Fruit fly (Drosophila melanogaster) whole organism, pupa: ENCODE results near the gene CG13398.

Experiments used
- CG10348 ChIP-seq: fragments of 200-800 bp; sonication (Bioruptor generic); IDR thresholded peaks from 2 replicates; pipeline ENCODE4 v1.3.6; 2022; ENCODE audit warnings: missing biosample characterization, missing genetic modification characterization
- CG12605 ChIP-seq: fragments of 200-800 bp; sonication (Bioruptor generic); IDR thresholded peaks from 2 replicates; pipeline ENCODE4 v1.3.6; 2022; ENCODE audit warnings: missing biosample characterization, missing genetic modification characterization
- CG13204 ChIP-seq: fragments of 200-800 bp; sonication (Bioruptor generic); optimal IDR thresholded peaks from 2 replicates; lab custom pipeline; 2018; ENCODE audit warnings: missing biosample characterization, mild to moderate bottlenecking, missing genetic modification characterization, moderate library complexity
- CG14655 ChIP-seq: fragments of 200-800 bp; sonication (Bioruptor generic); optimal IDR thresholded peaks from 3 replicates; lab custom pipeline; 2017; ENCODE audit warnings: mild to moderate bottlenecking, missing biosample characterization, missing genetic modification reagents, missing genetic modification characterization
- CG15710 ChIP-seq: fragments of 200-800 bp; sonication (Bioruptor generic); optimal IDR thresholded peaks from 2 replicates; lab custom pipeline; 2018; ENCODE audit warnings: missing biosample characterization, mild to moderate bottlenecking, missing genetic modification characterization, moderate library complexity
- CG17806 ChIP-seq: fragments of 200-800 bp; sonication (Bioruptor generic); optimal IDR thresholded peaks from 2 replicates; lab custom pipeline; 2018; ENCODE audit warnings: missing biosample characterization, mild to moderate bottlenecking, missing genetic modification characterization, moderate library complexity
- CG32121 ChIP-seq: fragments of 200-800 bp; sonication (Bioruptor generic); IDR thresholded peaks from 2 replicates; pipeline ENCODE4 v1.3.6; 2022; ENCODE audit warnings: missing biosample characterization, missing genetic modification characterization
- CG34367 ChIP-seq: fragments of 200-800 bp; sonication (Bioruptor generic); optimal IDR thresholded peaks from 2 replicates; lab custom pipeline; 2018; ENCODE audit warnings: missing biosample characterization, mild to moderate bottlenecking, missing genetic modification characterization
- CG4496 ChIP-seq: fragments of 200-800 bp; sonication (Bioruptor generic); IDR thresholded peaks from 3 replicates; pipeline ENCODE4 v1.3.6; 2022; ENCODE audit warnings: missing biosample characterization, missing genetic modification characterization
- CG8159 ChIP-seq: fragments of 200-800 bp; sonication (Bioruptor generic); optimal IDR thresholded peaks from 3 replicates; lab custom pipeline; 2018; ENCODE audit warnings: missing biosample characterization, mild to moderate bottlenecking, missing genetic modification characterization, moderate library complexity
- CG8301 ChIP-seq: fragments of 200-800 bp; sonication (Bioruptor generic); optimal IDR thresholded peaks from 2 replicates; lab custom pipeline; 2018; ENCODE audit warnings: missing biosample characterization, mild to moderate bottlenecking, missing genetic modification characterization
- CG9948 ChIP-seq: fragments of 200-800 bp; sonication (Bioruptor generic); optimal IDR thresholded peaks from 2 replicates; lab custom pipeline; 2018; ENCODE audit warnings: missing biosample characterization, mild to moderate bottlenecking, missing genetic modification characterization, moderate library complexity
- D1 ChIP-seq: fragments of 200-800 bp; sonication (Bioruptor generic); optimal IDR thresholded peaks from 2 replicates; lab custom pipeline; 2018; ENCODE audit warnings: missing biosample characterization, mild to moderate bottlenecking, missing genetic modification characterization, moderate library complexity
- EcR ChIP-seq: fragments of 200-800 bp; sonication (Bioruptor generic); optimal IDR thresholded peaks from 3 replicates; lab custom pipeline; 2019; ENCODE audit warnings: missing biosample characterization, missing genetic modification characterization, mild to moderate bottlenecking, moderate library complexity, missing genetic modification reagents
- Ets98B ChIP-seq: fragments of 200-800 bp; sonication (Bioruptor generic); IDR thresholded peaks from 2 replicates; pipeline ENCODE4 v1.3.6; 2022; ENCODE audit warnings: missing biosample characterization, missing genetic modification characterization
- Pif1A ChIP-seq: fragments of 200-800 bp; sonication (Bioruptor generic); optimal IDR thresholded peaks from 3 replicates; lab custom pipeline; 2016; ENCODE audit warnings: missing biosample characterization, missing genetic modification characterization
- Pif1B ChIP-seq: fragments of 200-800 bp; sonication (Bioruptor generic); optimal IDR thresholded peaks from 3 replicates; lab custom pipeline; 2016; ENCODE audit warnings: missing biosample characterization, missing genetic modification characterization
- Snoo ChIP-seq: fragments of 200-800 bp; sonication (Bioruptor generic); optimal IDR thresholded peaks from 3 replicates; lab custom pipeline; 2017; ENCODE audit warnings: missing biosample characterization, mild to moderate bottlenecking, missing genetic modification characterization, inconsistent platforms
- fd96Ca ChIP-seq: fragments of 200-800 bp; sonication (Bioruptor generic); IDR thresholded peaks from 3 replicates; pipeline ENCODE4 v1.3.6; 2022; ENCODE audit warnings: missing biosample characterization, missing genetic modification characterization
- gl ChIP-seq: fragments of 200-800 bp; sonication (Bioruptor generic); optimal IDR thresholded peaks from 2 replicates; lab custom pipeline; 2018; ENCODE audit warnings: missing biosample characterization, mild to moderate bottlenecking, missing genetic modification characterization
- rn ChIP-seq: fragments of 200-800 bp; sonication (Bioruptor generic); IDR thresholded peaks from 2 replicates; pipeline ENCODE4 v1.3.6; 2022; ENCODE audit warnings: missing biosample characterization, missing genetic modification characterization

Gene CG13398

DNA sequence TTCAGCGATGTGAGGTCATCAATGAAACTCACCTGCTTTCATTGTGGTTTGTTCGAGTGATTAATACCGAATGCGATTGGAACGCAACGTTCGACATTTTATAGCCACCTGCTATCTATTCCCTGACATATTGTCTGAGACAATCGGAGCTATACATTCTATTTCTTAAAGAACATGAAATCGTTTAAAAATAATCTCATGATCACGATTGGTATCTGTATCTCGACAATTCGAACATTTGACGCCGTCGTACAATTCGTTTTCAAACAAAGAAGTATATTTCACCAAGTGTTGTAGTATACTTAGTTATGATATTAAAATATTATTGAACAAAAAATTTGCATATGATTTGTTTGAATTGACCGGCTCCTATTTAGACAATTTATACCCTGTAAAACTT lies 20.2 kb downstream of the CG13398 start, which contains the start of gene Peritrophin-15b:
Gene Peritrophin-15b (minus strand): TSS at position 101 of the 400 bp plus-strand sequence.
- TF ChIP-seq EcR (no peak), CG8301 (tag; lab: Kevin White, UChicago) (no peak), CG8159 (no peak), Pif1B (no peak), CG32121 (GFP tag; lab: Robert Waterston, UW) (no peak), CG17806 (no peak), CG13204 (no peak), Pif1A (GFP tag; lab: Kevin White, UChicago) (no peak)
- TF ChIP-seq, all 21 proteins: peak for 0

DNA sequence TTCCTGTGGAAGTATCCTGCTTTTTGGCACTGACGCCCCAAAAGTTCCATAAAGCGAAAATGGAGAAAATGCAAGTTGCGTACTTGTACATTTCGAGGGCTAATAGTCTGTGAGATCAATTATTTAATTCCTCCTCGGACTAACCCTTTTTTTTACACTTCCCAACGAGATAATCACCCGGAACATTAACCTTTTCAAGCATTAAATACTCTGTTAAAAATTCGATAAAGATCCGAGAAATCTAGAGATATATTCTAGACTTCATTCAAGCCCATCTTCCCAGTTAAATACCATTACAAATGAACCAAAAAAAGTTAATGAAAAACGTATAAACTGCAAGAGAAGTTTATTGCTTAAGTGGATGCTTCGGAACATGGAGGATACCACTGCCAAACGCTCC lies 20.9 kb downstream of the CG13398 start, which contains the start of gene lectin-29Ca:
Gene lectin-29Ca (minus strand): TSS at position 101 of the 400 bp plus-strand sequence.
- TF ChIP-seq CG32121 (GFP tag; lab: Robert Waterston, UW) (no peak), Pif1A (GFP tag; lab: Kevin White, UChicago) (no peak), CG17806 (no peak), CG8159 (no peak), Snoo (tag; lab: Kevin White, UChicago) (no peak), CG9948 (tag; lab: Kevin White, UChicago) (no peak), CG8301 (tag; lab: Kevin White, UChicago) (no peak), EcR (no peak), fd96Ca (GFP tag; lab: Robert Waterston, UW) (no peak), CG14655 (no peak), CG15710 (tag; lab: Kevin White, UChicago) (no peak), D1 (tag; lab: Kevin White, UChicago) (no peak), CG34367 (tag; lab: Kevin White, UChicago) (no peak)

DNA sequence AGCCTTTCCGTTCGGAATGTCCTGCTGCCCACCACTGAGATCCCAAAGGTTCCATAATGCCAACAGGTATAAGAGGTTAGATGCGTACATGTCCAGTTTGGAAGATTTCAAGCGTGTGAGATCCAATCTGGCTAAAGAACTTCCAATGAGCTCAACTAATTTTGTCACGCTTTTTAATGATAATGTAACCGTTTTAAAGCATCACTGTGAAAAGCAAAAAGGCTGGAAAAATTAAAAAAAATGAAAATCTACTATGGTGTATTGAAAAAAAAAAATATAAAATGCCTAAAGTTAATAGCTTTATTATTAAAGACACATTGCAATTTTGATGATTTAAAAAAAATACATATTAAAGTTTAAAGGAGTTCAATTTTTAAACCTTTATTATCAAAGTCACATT lies 21.9 kb downstream of the CG13398 start, which contains the start of gene Acp29AB:
Gene Acp29AB (minus strand): TSS at position 101 of the 400 bp plus-strand sequence.
- TF ChIP-seq Pif1B (no peak), D1 (tag; lab: Kevin White, UChicago) (no peak), CG12605 (no peak), CG8159 (no peak), CG32121 (GFP tag; lab: Robert Waterston, UW) (no peak), EcR (no peak), CG8301 (tag; lab: Kevin White, UChicago) (no peak), CG34367 (tag; lab: Kevin White, UChicago) (no peak)

DNA sequence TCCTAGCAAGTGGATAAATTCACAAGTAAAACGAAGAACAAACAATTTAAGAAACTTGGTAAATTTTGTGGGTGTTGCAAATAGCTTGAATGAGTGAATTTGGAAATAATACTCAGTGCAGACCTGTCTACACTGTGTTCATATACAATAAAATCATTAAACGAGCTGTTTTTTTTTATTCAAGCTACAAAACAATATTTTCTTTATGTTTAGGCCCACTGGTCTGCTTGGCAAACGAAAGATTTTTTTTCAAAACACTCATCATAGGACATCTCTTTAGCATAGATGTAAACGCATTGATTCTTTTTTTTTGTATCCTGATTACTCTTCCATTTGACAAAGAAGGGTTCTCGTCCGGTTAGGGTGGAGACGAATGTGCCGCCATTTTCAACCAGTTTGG lies 22.8 kb downstream of the CG13398 start, which contains the start of gene CG42820:
Gene CG42820 (minus strand): TSS at position 101 of the 400 bp plus-strand sequence.
- no peak for TF ChIP-seq CG4496 (GFP tag; lab: Robert Waterston, UW)
- no peak for TF ChIP-seq CG8301 (tag; lab: Kevin White, UChicago)
- no peak for TF ChIP-seq CG14655
- no peak for TF ChIP-seq EcR
- no peak for TF ChIP-seq CG15710 (tag; lab: Kevin White, UChicago)
- no peak for TF ChIP-seq CG17806
- no peak for TF ChIP-seq CG32121 (GFP tag; lab: Robert Waterston, UW)
- no peak for TF ChIP-seq D1 (tag; lab: Kevin White, UChicago)

DNA sequence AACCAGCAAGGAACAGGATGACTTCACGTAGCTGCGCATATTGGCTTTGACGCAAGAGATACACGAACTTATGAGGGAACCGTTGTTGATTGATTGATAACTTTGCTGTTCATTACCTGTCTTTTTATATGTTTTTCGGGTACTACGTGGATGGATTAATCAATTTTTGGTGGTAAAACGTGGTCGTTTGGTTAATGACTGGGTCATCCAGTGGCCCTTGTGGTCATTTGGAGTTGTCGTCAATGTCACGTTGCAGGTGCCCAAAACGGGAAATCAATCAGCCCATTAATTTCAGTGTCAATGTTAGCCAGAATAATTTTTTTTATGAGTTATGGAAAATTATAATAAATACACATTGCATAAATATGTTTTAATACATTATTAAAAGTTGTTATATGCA lies 25.8 kb downstream of the CG13398 start, which contains the start of gene CG42819:
Gene CG42819 (minus strand): TSS at position 101 of the 400 bp plus-strand sequence.
- TF ChIP-seq CG13204, result no peak
- no peak for TF ChIP-seq Snoo (tag; lab: Kevin White, UChicago)
- no peak for TF ChIP-seq gl (tag; lab: Kevin White, UChicago)
- no peak for TF ChIP-seq Pif1B
- no peak for TF ChIP-seq CG9948 (tag; lab: Kevin White, UChicago)
- no peak for TF ChIP-seq Pif1A (GFP tag; lab: Kevin White, UChicago)
- no peak for TF ChIP-seq rn
- no peak for TF ChIP-seq CG8159
- no peak for TF ChIP-seq Ets98B (GFP tag; lab: Robert Waterston, UW)
- TF ChIP-seq CG15710 (tag; lab: Kevin White, UChicago), result no peak
- no peak for TF ChIP-seq EcR
- TF ChIP-seq D1 (tag; lab: Kevin White, UChicago), result no peak
- no peak for TF ChIP-seq CG10348 (GFP tag; lab: Robert Waterston, UW)

DNA sequence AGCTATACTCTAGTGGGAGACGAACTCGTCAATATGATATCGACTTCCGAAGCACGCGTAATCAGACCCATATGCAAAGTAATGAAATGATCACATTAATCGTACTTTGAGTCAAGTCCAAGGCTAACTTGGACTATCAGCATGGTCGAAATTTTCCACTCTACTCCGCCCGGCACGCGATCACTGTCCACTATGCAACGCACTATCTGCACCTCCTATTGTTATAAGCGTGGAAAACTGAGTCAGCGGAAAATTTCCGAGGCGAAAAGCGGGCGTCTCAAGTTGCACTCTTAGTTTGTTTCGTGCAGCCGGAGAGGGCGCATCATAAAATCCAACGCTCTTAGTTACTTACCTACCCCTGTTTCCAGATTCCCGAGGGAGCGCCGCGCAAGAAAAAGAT lies 29.2 kb downstream of the CG13398 start:
- no peak for TF ChIP-seq EcR
- TF ChIP-seq CG8301 (tag; lab: Kevin White, UChicago), result no peak
- TF ChIP-seq fd96Ca (GFP tag; lab: Robert Waterston, UW), result no peak
- no peak for TF ChIP-seq Ets98B (GFP tag; lab: Robert Waterston, UW)
- TF ChIP-seq CG14655, result no peak
- TF ChIP-seq CG10348 (GFP tag; lab: Robert Waterston, UW), result no peak
- no peak for TF ChIP-seq Snoo (tag; lab: Kevin White, UChicago)
- TF ChIP-seq CG15710 (tag; lab: Kevin White, UChicago), result no peak

DNA sequence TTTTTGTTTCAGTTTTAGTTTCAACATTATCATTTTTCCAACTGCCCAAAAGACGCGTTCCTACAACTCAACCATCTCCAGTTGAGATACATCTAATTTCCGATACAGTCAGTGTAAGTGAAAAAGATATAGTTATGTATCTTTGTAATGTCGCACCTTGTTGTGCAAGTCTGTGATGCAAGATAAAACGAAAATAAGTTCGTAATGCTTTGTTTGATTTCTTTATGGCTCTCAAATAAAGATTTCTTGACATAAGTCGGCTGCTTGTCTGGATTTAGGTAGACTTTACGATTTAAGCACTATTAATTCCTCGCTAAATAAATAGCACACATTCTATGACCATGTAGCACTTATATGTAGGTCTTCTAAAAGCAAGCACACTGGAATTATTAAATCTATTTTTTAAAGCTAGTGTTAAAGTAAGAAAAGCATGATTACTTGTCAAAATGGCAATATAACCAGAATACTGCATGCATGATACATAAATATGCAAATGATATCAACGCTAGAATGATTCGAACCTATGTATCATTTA lies 30.0 kb downstream of the CG13398 start:
- no peak for TF ChIP-seq CG15710 (tag; lab: Kevin White, UChicago)
- no peak for TF ChIP-seq CG32121 (GFP tag; lab: Robert Waterston, UW)
- no peak for TF ChIP-seq CG8159
- no peak for TF ChIP-seq Ets98B (GFP tag; lab: Robert Waterston, UW)
- TF ChIP-seq CG34367 (tag; lab: Kevin White, UChicago), result no peak
- TF ChIP-seq EcR, result no peak
- no peak for TF ChIP-seq CG8301 (tag; lab: Kevin White, UChicago)
- no peak for TF ChIP-seq Pif1A (GFP tag; lab: Kevin White, UChicago)
- TF ChIP-seq gl (tag; lab: Kevin White, UChicago), result no peak
- no peak for TF ChIP-seq CG4496 (GFP tag; lab: Robert Waterston, UW)
- TF ChIP-seq, all 21 proteins: peak for 0
